Worm (Caenorhabditis elegans): ENCODE measurements around the gene gfi-3.

The gfi-3 gene

DNA sequence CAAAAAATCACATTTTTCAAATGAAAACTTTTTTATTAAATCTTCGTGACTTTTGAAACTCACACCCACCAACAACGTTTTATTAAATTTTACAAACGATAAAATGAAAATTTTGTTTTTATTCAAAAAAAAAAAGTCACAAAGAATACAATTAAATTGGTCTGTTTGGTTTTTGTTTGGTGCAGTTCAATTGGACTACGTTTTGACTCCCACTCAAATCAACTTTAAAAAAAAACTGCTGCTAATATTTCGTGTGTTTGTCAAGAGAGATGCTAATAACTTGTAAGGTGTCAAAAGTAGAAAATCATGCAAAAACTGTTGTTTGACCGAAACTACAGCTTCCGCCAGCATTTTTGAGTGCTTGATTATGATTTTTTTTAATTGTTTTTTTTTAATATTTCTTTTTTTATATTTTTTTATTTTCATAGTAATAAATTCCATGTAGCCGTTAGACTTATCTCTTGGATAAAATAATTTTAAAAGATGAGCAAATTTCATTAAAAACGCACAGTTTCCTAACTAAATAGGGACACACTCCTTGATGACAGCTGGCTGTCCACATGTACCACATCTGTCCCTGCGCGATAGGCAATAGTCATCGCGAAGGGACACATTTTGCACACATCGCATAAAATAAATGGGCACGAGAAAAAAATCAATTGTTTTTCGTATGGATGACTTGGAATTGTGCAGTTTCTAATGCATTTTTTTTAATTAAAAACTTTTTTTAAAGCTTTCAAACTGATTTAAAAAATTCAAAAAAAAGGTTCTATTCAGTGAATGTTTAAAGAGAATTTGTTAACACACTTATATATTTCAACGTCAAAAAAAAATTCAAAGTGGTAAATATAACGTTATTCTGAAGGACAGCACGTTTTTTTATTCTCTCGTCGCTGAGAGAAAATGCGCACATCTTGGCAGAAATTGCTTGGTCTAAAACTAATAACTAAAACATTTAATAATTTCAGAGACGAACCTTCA, 45.2 kb downstream of the gfi-3 start (continued):
- TF ChIP-seq snpc-1.1 (tag; optimal IDR thresholded peaks at IDR 0.05; ENCODE audit: insufficient read depth) (no peak), hmg-20 (GFP tag; IDR thresholded peaks at IDR 0.05) (peak; percentile 97), bed-2 (GFP tag; IDR thresholded peaks at IDR 0.05) (peak; percentile 89), sea-2 (GFP tag; IDR thresholded peaks at IDR 0.05) (peak; percentile 86), T07F8.4 (tag; optimal IDR thresholded peaks at IDR 0.05) (peak; percentile 95), Y79H2A.3 (GFP tag; conservative IDR thresholded peaks at IDR 0.05) (no peak), dpl-1 (GFP tag; optimal IDR thresholded peaks at IDR 0.05) (no peak), mel-28 (tag; optimal IDR thresholded peaks at IDR 0.05; ENCODE audit: borderline replicate concordance) (peak; percentile 75), ztf-22 (GFP tag; optimal IDR thresholded peaks at IDR 0.05) (peak; percentile 98), pbrm-1 (GFP tag; IDR thresholded peaks at IDR 0.05) (peak; percentile 97), cebp-2 (GFP tag; IDR thresholded peaks at IDR 0.05) (peak; percentile 98), aptf-2 (GFP tag; conservative IDR thresholded peaks at IDR 0.05) (no peak), ZK185.1 (tag; optimal IDR thresholded peaks at IDR 0.05; ENCODE audit: poor library complexity, severe bottlenecking) (peak; percentile 98), C17E4.6 (GFP tag; IDR thresholded peaks at IDR 0.05) (peak; percentile 96), lin-35 (GFP tag; optimal IDR thresholded peaks at IDR 0.05) (peak in 2 of 3 experiments; percentile 83 to 99), ekl-4 (GFP tag; IDR thresholded peaks at IDR 0.05) (peak; percentile 94), ztf-6 (GFP tag; IDR thresholded peaks at IDR 0.05) (peak; percentile 91), unc-130 (GFP tag; optimal IDR thresholded peaks at IDR 0.05) (peak; percentile 32), ceh-27 (GFP tag; optimal IDR thresholded peaks at IDR 0.05) (peak; percentile 99), hrde-1 (tag; optimal IDR thresholded peaks at IDR 0.05; ENCODE audit: borderline replicate concordance) (no peak), attf-5 (GFP tag; optimal IDR thresholded peaks at IDR 0.05) (peak; percentile 70), snpc-3.4 (tag; optimal IDR thresholded peaks at IDR 0.05) (no peak), aptf-3 (GFP tag; IDR thresholded peaks at IDR 0.05) (no peak), T26A5.8 (tag; optimal IDR thresholded peaks at IDR 0.05) (peak; percentile 27), somi-1 (GFP tag; optimal IDR thresholded peaks at IDR 0.05) (peak; percentile 97), mcd-1 (GFP tag; IDR thresholded peaks at IDR 0.05) (peak; percentile 92), atf-7 (tag; optimal IDR thresholded peaks at IDR 0.05) (peak; percentile 99), ztf-28 (GFP tag; IDR thresholded peaks at IDR 0.05) (no peak), rpc-1 (optimal IDR thresholded peaks at IDR 0.05) (peak; percentile 17), rpc-1 (tag; optimal IDR thresholded peaks at IDR 0.05) (no peak), ceh-79 (tag; optimal IDR thresholded peaks at IDR 0.05) (peak; percentile 97), nhr-120 (GFP tag; IDR thresholded peaks at IDR 0.05) (peak; percentile 95), B0035.1 (tag; optimal IDR thresholded peaks at IDR 0.05) (peak; percentile 97), sptf-2 (GFP tag; optimal IDR thresholded peaks at IDR 0.05) (peak; percentile 68), chd-7 (tag; optimal IDR thresholded peaks at IDR 0.05) (peak; percentile 98), attf-3 (GFP tag; conservative IDR thresholded peaks at IDR 0.05) (peak; percentile 58; the same call in 1 of the 2 replicates), F57C9.4 (tag; optimal IDR thresholded peaks at IDR 0.05) (peak; percentile 81), zfh-2 (GFP tag; conservative IDR thresholded peaks at IDR 0.05) (no peak), F57A8.1 (GFP tag; optimal IDR thresholded peaks at IDR 0.05) (peak; percentile 95), akir-1 (GFP tag; optimal IDR thresholded peaks at IDR 0.05) (peak; percentile 72)
